Fruit fly (Drosophila melanogaster) whole organism: ENCODE results near the gene mub.

Source experiments
- CG8478 ChIP-seq: fragments of >200 bp; optimal IDR thresholded peaks from 2 replicates; lab custom pipeline; 2018; ENCODE audit warnings: inconsistent platforms
- Dll ChIP-seq: fragments of >200 bp; optimal IDR thresholded peaks from 2 replicates; lab custom pipeline; 2017
- EcR ChIP-seq, 2 experiments: fragments of >200 bp; optimal IDR thresholded peaks; 2 replicates each; lab custom pipeline; 2017; ENCODE audit warnings: missing biosample characterization in 2 of 2, missing genetic modification characterization in 2 of 2, missing genetic modification reagents in 2 of 2
- pan ChIP-seq: fragments of >200 bp; optimal IDR thresholded peaks from 2 replicates; lab custom pipeline; 2017
- psq ChIP-seq: fragments of >200 bp; optimal IDR thresholded peaks from 2 replicates; lab custom pipeline; 2017
- usp ChIP-seq: fragments of >200 bp; optimal IDR thresholded peaks from 2 replicates; lab custom pipeline; 2017; ENCODE audit warnings: missing biosample characterization, missing genetic modification characterization, mixed read lengths

Gene mub

dm6 chr3L:21832203-21833160, 12.1 kb upstream of the mub start, which contains the start of the genes CG7148 and Nopp140:
Gene CG7148, minus strand, starts transcription at chr3L:21832253.
Gene Nopp140, plus strand, starts transcription at chr3L:21832774.
- TF ChIP-seq EcR (GFP tag; optimal IDR thresholded peaks at IDR 0.05; lab: Kevin White, UChicago) (no peak), Dll (lab: Kevin White, UChicago) (no peak), pan (no peak), usp (no peak), CG8478 (lab: Kevin White, UChicago) (no peak), psq (no peak)

- TF ChIP-seq usp (no peak), Dll (lab: Kevin White, UChicago) (no peak), psq (no peak), CG8478 (lab: Kevin White, UChicago) (no peak), EcR (GFP tag; optimal IDR thresholded peaks at IDR 0.05; lab: Kevin White, UChicago) (no peak), pan (no peak)
Measured at dm6 chr3L:21835569-21835968, 9.0 kb upstream of the mub start.

- peak; percentile 2 for TF ChIP-seq pan
- TF ChIP-seq EcR (GFP tag; optimal IDR thresholded peaks at IDR 0.05; lab: Kevin White, UChicago): no peak
- no peak for TF ChIP-seq Dll (lab: Kevin White, UChicago)
- no peak for TF ChIP-seq psq
- no peak for TF ChIP-seq usp
Measured at dm6 chr3L:21839720-21840641, 4.6 kb upstream of the mub start.

dm6 chr3L:21840642-21840987, 4.0 kb upstream of the mub start:
- TF ChIP-seq EcR (GFP tag; optimal IDR thresholded peaks at IDR 0.05; lab: Kevin White, UChicago) (no peak), Dll (lab: Kevin White, UChicago) (no peak), CG8478 (lab: Kevin White, UChicago) (no peak), psq (no peak), usp (no peak), pan (no peak)

- peak; percentile 36 for TF ChIP-seq Dll (lab: Kevin White, UChicago)
- TF ChIP-seq psq: no peak
Measured at dm6 chr3L:21841079-21841478, 3.5 kb upstream of the mub start, which contains the start of gene P5CDh1. Gene P5CDh1, minus strand, starts transcription at chr3L:21841356.

- TF ChIP-seq Dll (lab: Kevin White, UChicago) (no peak), EcR (GFP tag; optimal IDR thresholded peaks at IDR 0.05; lab: Kevin White, UChicago) (no peak), CG8478 (lab: Kevin White, UChicago) (no peak), psq (no peak), usp (no peak), pan (no peak)
Measured at dm6 chr3L:21842286-21842685, 2.3 kb upstream of the mub start, which contains the start of gene CG14563. Gene CG14563, minus strand, starts transcription at chr3L:21842386.

- TF ChIP-seq EcR (GFP tag; optimal IDR thresholded peaks at IDR 0.05; lab: Kevin White, UChicago) (no peak), CG8478 (lab: Kevin White, UChicago) (no peak), pan (no peak), psq (no peak), Dll (lab: Kevin White, UChicago) (no peak), usp (no peak)
Measured at dm6 chr3L:21843307-21843706, 1.3 kb upstream of the mub start.

dm6 chr3L:21846591-21846990, 2.0 kb downstream of the mub start:
- TF ChIP-seq usp (no peak), Dll (lab: Kevin White, UChicago) (no peak), pan (no peak), EcR (GFP tag; optimal IDR thresholded peaks at IDR 0.05; lab: Kevin White, UChicago) (no peak), CG8478 (lab: Kevin White, UChicago) (no peak), psq (no peak)

- no peak for TF ChIP-seq EcR (GFP tag; optimal IDR thresholded peaks at IDR 0.05; lab: Kevin White, UChicago)
- no peak for TF ChIP-seq psq
- no peak for TF ChIP-seq usp
- no peak for TF ChIP-seq Dll (lab: Kevin White, UChicago)
- no peak for TF ChIP-seq CG8478 (lab: Kevin White, UChicago)
- no peak for TF ChIP-seq pan
Measured at dm6 chr3L:21848320-21848719, 3.7 kb downstream of the mub start.

dm6 chr3L:21859299-21860052, 14.9 kb downstream of the mub start:
- TF ChIP-seq CG8478 (lab: Kevin White, UChicago): no peak
- no peak for TF ChIP-seq psq
- TF ChIP-seq usp: no peak
- TF ChIP-seq Dll (lab: Kevin White, UChicago): no peak
- no peak for TF ChIP-seq pan
- TF ChIP-seq EcR (GFP tag; optimal IDR thresholded peaks at IDR 0.05; lab: Kevin White, UChicago): no peak

dm6 chr3L:21871804-21872203, 27.2 kb downstream of the mub start:
- TF ChIP-seq Dll (lab: Kevin White, UChicago) (no peak), pan (no peak), usp (no peak), psq (no peak), CG8478 (lab: Kevin White, UChicago) (no peak), EcR (GFP tag; optimal IDR thresholded peaks at IDR 0.05; lab: Kevin White, UChicago) (no peak)
